Fruit fly (Drosophila melanogaster): ENCODE measurements around the gene Chc.

Chc gene

DNA sequence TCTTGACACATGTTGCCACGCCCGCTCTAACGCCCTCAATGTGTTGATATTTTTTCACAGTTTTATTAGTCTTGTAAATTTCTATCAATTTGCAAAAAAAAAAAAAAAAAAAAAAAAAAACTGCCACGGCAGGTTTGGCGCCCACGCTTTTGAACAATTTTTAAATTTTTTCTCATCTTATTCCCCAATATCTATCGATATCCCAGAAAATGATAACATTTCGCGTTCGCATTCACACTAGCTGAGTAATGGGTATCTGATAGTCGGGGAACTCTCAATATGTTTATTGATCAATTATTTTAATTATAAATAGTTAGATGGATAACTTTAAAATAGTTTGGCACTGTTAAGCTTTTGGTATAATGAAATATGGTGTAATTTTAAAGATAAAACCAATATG is 6.1 kb upstream of the Chc start (continued):
- TF ChIP-seq knrl (GFP tag; IDR thresholded peaks at IDR 0.05; ENCODE audit: partially characterized antibody) = peak; percentile 64; the same call in 2 of the 3 replicates
- peak; percentile 37; the same call in 1 of the 2 replicates for TF ChIP-seq Dref (GFP tag; IDR thresholded peaks at IDR 0.05)
- TF ChIP-seq sc (optimal IDR thresholded peaks at IDR 0.05) = no peak
- TF ChIP-seq sc (GFP tag; optimal IDR thresholded peaks at IDR 0.05) = no peak
- peak; percentile 94 for TF ChIP-seq vnd (GFP tag; IDR thresholded peaks at IDR 0.05; ENCODE audit: partially characterized antibody)
- TF ChIP-seq Oli (tag; optimal IDR thresholded peaks at IDR 0.05) = no peak
- no peak for TF ChIP-seq luna (GFP tag; optimal IDR thresholded peaks at IDR 0.05)
- TF ChIP-seq CG8290 (GFP tag; optimal IDR thresholded peaks at IDR 0.05) = no peak
- no peak for TF ChIP-seq CG8290 (tag; optimal IDR thresholded peaks at IDR 0.05)
- no peak for TF ChIP-seq Chrac-16 (GFP tag; optimal IDR thresholded peaks at IDR 0.05)
- TF ChIP-seq CG14860 (GFP tag; IDR thresholded peaks at IDR 0.05; ENCODE audit: partially characterized antibody) = peak; percentile 98
- no peak for TF ChIP-seq CG10959 (GFP tag; IDR thresholded peaks at IDR 0.05)
- peak; percentile 65; the same call in 3 of the 4 replicates for TF ChIP-seq Dll (GFP tag; IDR thresholded peaks at IDR 0.05; ENCODE audit: partially characterized antibody)
- TF ChIP-seq CG12391 (tag; optimal IDR thresholded peaks at IDR 0.05) = no peak
- no peak for TF ChIP-seq CG16863 (GFP tag; optimal IDR thresholded peaks at IDR 0.05)
- no peak for TF ChIP-seq CG7745 (tag; optimal IDR thresholded peaks at IDR 0.05)
- peak; percentile 96; the same call in 2 of the 3 replicates for TF ChIP-seq Opbp (GFP tag; IDR thresholded peaks at IDR 0.05; ENCODE audit: partially characterized antibody)
- TF ChIP-seq CG6272 (GFP tag; IDR thresholded peaks at IDR 0.05) = no peak
- no peak for TF ChIP-seq CG8359 (GFP tag; optimal IDR thresholded peaks at IDR 0.05; ENCODE audit: borderline replicate concordance)
- TF ChIP-seq Neu2 (GFP tag; optimal IDR thresholded peaks at IDR 0.05; ENCODE audit: borderline replicate concordance) = no peak
- TF ChIP-seq hb (GFP tag; IDR thresholded peaks at IDR 0.05; ENCODE audit: partially characterized antibody) = peak; percentile 88
- TF ChIP-seq tna (GFP tag; IDR thresholded peaks at IDR 0.05; ENCODE audit: partially characterized antibody) = peak; percentile 98
- TF ChIP-seq CG12071 (GFP tag; optimal IDR thresholded peaks at IDR 0.05) = no peak
- TF ChIP-seq BEAF-32 (GFP tag; optimal IDR thresholded peaks at IDR 0.05) = peak; percentile 45
- peak; percentile 70; the same call in 2 of the 3 replicates for TF ChIP-seq Doc3 (GFP tag; IDR thresholded peaks at IDR 0.05; ENCODE audit: partially characterized antibody)
- no peak for TF ChIP-seq Max (GFP tag; optimal IDR thresholded peaks at IDR 0.05)
- TF ChIP-seq CG12236 (GFP tag; optimal IDR thresholded peaks at IDR 0.05) = no peak
- no peak for TF ChIP-seq H15 (GFP tag; IDR thresholded peaks at IDR 0.05)
- no peak for TF ChIP-seq CG8089 (GFP tag; optimal IDR thresholded peaks at IDR 0.05)
- TF ChIP-seq hbn (GFP tag; IDR thresholded peaks at IDR 0.05; ENCODE audit: partially characterized antibody) = peak; percentile 44; the same call in 1 of the 2 replicates
- peak; percentile 97 for TF ChIP-seq bbx (GFP tag; IDR thresholded peaks at IDR 0.05; ENCODE audit: partially characterized antibody)
- TF ChIP-seq CG34224 (GFP tag; IDR thresholded peaks at IDR 0.05; ENCODE audit: partially characterized antibody) = peak; percentile 60; the same call in 2 of the 3 replicates
- TF ChIP-seq CG8478 (optimal IDR thresholded peaks at IDR 0.05) = no peak

dm6 chrX:15840003-15840402 is 4.7 kb upstream of the Chc start:
- TF ChIP-seq CG13296 (GFP tag; optimal IDR thresholded peaks at IDR 0.05) (no peak), BEAF-32 (GFP tag; optimal IDR thresholded peaks at IDR 0.05) (peak; percentile 19), zen (tag; optimal IDR thresholded peaks at IDR 0.05) (peak; percentile 23), pita (GFP tag; optimal IDR thresholded peaks at IDR 0.05) (peak; percentile 29), CG4328 (GFP tag; optimal IDR thresholded peaks at IDR 0.05) (no peak), insv (GFP tag; optimal IDR thresholded peaks at IDR 0.05) (peak in 1 of 2 experiments; percentile 93)

DNA sequence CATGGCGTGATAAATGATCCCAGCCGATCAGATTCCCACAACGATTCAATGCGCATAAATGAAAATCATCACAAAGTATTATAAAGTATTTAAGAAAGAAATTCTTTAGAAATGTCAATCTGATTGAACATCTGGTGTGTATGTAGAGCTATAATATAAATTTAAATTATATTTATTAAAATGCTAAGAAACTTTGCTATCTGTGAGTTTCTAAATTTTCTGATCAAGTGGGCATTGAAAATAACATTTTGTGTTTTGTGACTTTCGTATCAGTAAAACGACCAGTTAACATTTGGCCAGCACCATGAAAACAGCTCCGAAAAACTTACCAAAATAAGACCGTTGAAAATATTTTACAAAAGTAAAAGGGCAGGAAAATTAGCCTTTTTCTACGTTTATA is 2.2 kb upstream of the Chc start, which contains the start of gene CG8565:
CG8565 (plus strand) TSS at position 301 of the 400 bp plus-strand sequence.
- no peak for TF ChIP-seq al (GFP tag; IDR thresholded peaks at IDR 0.05)
- TF ChIP-seq pho (GFP tag; optimal IDR thresholded peaks at IDR 0.05) = no peak
- no peak for TF ChIP-seq CG30431 (GFP tag; optimal IDR thresholded peaks at IDR 0.05)
- TF ChIP-seq HLH54F (GFP tag; optimal IDR thresholded peaks at IDR 0.05) = no peak

Data from whole organism, embryonic.